Fruit fly (Drosophila melanogaster) whole organism, embryonic: Measurements from ENCODE around the gene ddbt.

Source experiments
- B-H1 ChIP-seq: fragments of 200-800 bp; sonication (Bioruptor generic); IDR thresholded peaks from 3 replicates; pipeline ENCODE4 v1.3.6; 2022; ENCODE audit warnings: missing biosample characterization, missing genetic modification characterization
- CG10147 ChIP-seq: fragments of 200-800 bp; sonication (Bioruptor generic); optimal IDR thresholded peaks from 2 replicates; lab custom pipeline; 2019; ENCODE audit warnings: missing biosample characterization, mild to moderate bottlenecking, missing genetic modification characterization, moderate library complexity
- CG10366 ChIP-seq: fragments of 200-800 bp; sonication (Bioruptor generic); IDR thresholded peaks from 2 replicates; pipeline ENCODE4 v1.3.6; 2022; ENCODE audit warnings: missing biosample characterization, missing genetic modification characterization
- CG10462 ChIP-seq: fragments of 200-800 bp; sonication (Bioruptor generic); optimal IDR thresholded peaks from 2 replicates; lab custom pipeline; 2016; ENCODE audit warnings: missing biosample characterization, missing genetic modification characterization
- CG12744 ChIP-seq: fragments of 200-800 bp; sonication (Bioruptor generic); optimal IDR thresholded peaks from 2 replicates; lab custom pipeline; 2016; ENCODE audit warnings: missing biosample characterization, missing genetic modification characterization
- CG14050 ChIP-seq: fragments of 200-800 bp; sonication (Bioruptor generic); IDR thresholded peaks from 3 replicates; pipeline ENCODE4 v1.3.6; 2022; ENCODE audit warnings: missing biosample characterization, missing genetic modification characterization
- CG1529 ChIP-seq: fragments of 200-800 bp; sonication (Bioruptor generic); optimal IDR thresholded peaks from 3 replicates; lab custom pipeline; 2018; ENCODE audit warnings: missing biosample characterization, missing genetic modification characterization
- CG17802 ChIP-seq: fragments of 200-800 bp; sonication (Bioruptor generic); optimal IDR thresholded peaks from 2 replicates; lab custom pipeline; 2018; ENCODE audit warnings: missing biosample characterization, mild to moderate bottlenecking, missing genetic modification characterization, moderate library complexity
- CG1792 ChIP-seq: fragments of 200-800 bp; sonication (Bioruptor generic); optimal IDR thresholded peaks from 2 replicates; lab custom pipeline; 2016; ENCODE audit warnings: missing biosample characterization, missing genetic modification characterization
- CG31224 ChIP-seq: fragments of 200-800 bp; sonication (Bioruptor generic); IDR thresholded peaks from 2 replicates; pipeline ENCODE4 v1.3.6; 2022; ENCODE audit warnings: missing biosample characterization, missing genetic modification characterization
- CG4617 ChIP-seq: fragments of 200-800 bp; sonication (Bioruptor generic); optimal IDR thresholded peaks from 3 replicates; lab custom pipeline; 2016; ENCODE audit warnings: missing biosample characterization, missing genetic modification characterization, borderline replicate concordance
- CG5245 ChIP-seq: fragments of 200-800 bp; sonication (Bioruptor generic); optimal IDR thresholded peaks from 3 replicates; lab custom pipeline; 2016; ENCODE audit warnings: missing biosample characterization, missing genetic modification characterization
- CG6254 ChIP-seq: fragments of 200-800 bp; sonication (Bioruptor generic); optimal IDR thresholded peaks from 3 replicates; lab custom pipeline; 2017; ENCODE audit warnings: mild to moderate bottlenecking, missing biosample characterization, missing genetic modification reagents, missing genetic modification characterization
- CG6654 ChIP-seq: fragments of 200-800 bp; sonication (Bioruptor generic); optimal IDR thresholded peaks from 2 replicates; lab custom pipeline; 2017; ENCODE audit warnings: missing biosample characterization, mild to moderate bottlenecking, missing genetic modification characterization
- CG7745 ChIP-seq: fragments of 200-800 bp; sonication (Bioruptor generic); optimal IDR thresholded peaks from 2 replicates; lab custom pipeline; 2018; ENCODE audit warnings: missing biosample characterization, mild to moderate bottlenecking, missing genetic modification characterization, moderate library complexity
- CG7987 ChIP-seq: fragments of 200-800 bp; sonication (Bioruptor generic); optimal IDR thresholded peaks from 2 replicates; lab custom pipeline; 2018; ENCODE audit warnings: missing biosample characterization, mild to moderate bottlenecking, missing genetic modification characterization, moderate library complexity
- Chrac-16 ChIP-seq: fragments of 200-800 bp; sonication (Bioruptor generic); optimal IDR thresholded peaks from 3 replicates; lab custom pipeline; 2016; ENCODE audit warnings: missing biosample characterization, missing genetic modification characterization
- CoRest ChIP-seq: fragments of 200-800 bp; sonication (Bioruptor generic); optimal IDR thresholded peaks from 3 replicates; lab custom pipeline; 2018; ENCODE audit warnings: missing biosample characterization, mild to moderate bottlenecking, missing genetic modification characterization, moderate library complexity
- D19A ChIP-seq: fragments of 200-800 bp; optimal IDR thresholded peaks from 3 replicates; lab custom pipeline; 2019; ENCODE audit warnings: missing biosample characterization, mild to moderate bottlenecking, missing genetic modification characterization, moderate library complexity
- Doc3 ChIP-seq: fragments of 200-800 bp; sonication (Bioruptor generic); IDR thresholded peaks from 3 replicates; pipeline ENCODE4 v1.3.6; 2022; ENCODE audit warnings: missing biosample characterization, missing genetic modification characterization; ENCODE audit not compliant: partially characterized antibody
- Fer1 ChIP-seq: fragments of 200-800 bp; sonication (Bioruptor generic); optimal IDR thresholded peaks from 2 replicates; lab custom pipeline; 2017; ENCODE audit warnings: missing biosample characterization, mild to moderate bottlenecking, missing genetic modification characterization
- Hr39 ChIP-seq: fragments of >200 bp; optimal IDR thresholded peaks from 2 replicates; lab custom pipeline; 2017
- Lpt ChIP-seq: fragments of >200 bp; optimal IDR thresholded peaks from 2 replicates; lab custom pipeline; 2018; ENCODE audit warnings: missing biosample characterization, missing genetic modification characterization
- NC2β ChIP-seq: fragments of 200-800 bp; sonication (Bioruptor generic); optimal IDR thresholded peaks from 2 replicates; lab custom pipeline; 2016; ENCODE audit warnings: missing biosample characterization, missing genetic modification characterization
- NK7.1 ChIP-seq: fragments of 200-800 bp; sonication (Bioruptor generic); optimal IDR thresholded peaks from 3 replicates; lab custom pipeline; 2016; ENCODE audit warnings: missing biosample characterization, missing genetic modification characterization
- Oli ChIP-seq: fragments of 200-800 bp; sonication (Bioruptor generic); optimal IDR thresholded peaks from 2 replicates; lab custom pipeline; 2018; ENCODE audit warnings: missing biosample characterization, mild to moderate bottlenecking, missing genetic modification characterization, moderate library complexity
- Optix ChIP-seq: fragments of 200-800 bp; sonication (Bioruptor generic); IDR thresholded peaks from 3 replicates; pipeline ENCODE4 v1.3.6; 2022; ENCODE audit warnings: missing biosample characterization, missing genetic modification characterization
- PHDP ChIP-seq: fragments of 200-800 bp; sonication (Bioruptor generic); optimal IDR thresholded peaks from 3 replicates; lab custom pipeline; 2018; ENCODE audit warnings: missing biosample characterization, mild to moderate bottlenecking, missing genetic modification characterization, moderate library complexity
- Pdp1 ChIP-seq, 2 experiments: fragments of 200-800 bp; sonication (Bioruptor generic); optimal IDR thresholded peaks; 3 replicates each; lab custom pipeline; 2016; ENCODE audit warnings: missing biosample characterization in 2 of 2, missing genetic modification characterization in 2 of 2, mild to moderate bottlenecking in 1 of 2, moderate library complexity in 1 of 2
- YL-1 ChIP-seq: fragments of 200-800 bp; sonication (Bioruptor generic); optimal IDR thresholded peaks from 3 replicates; lab custom pipeline; 2017; ENCODE audit warnings: missing biosample characterization, mild to moderate bottlenecking, missing genetic modification characterization
- bowl ChIP-seq: fragments of 200-800 bp; sonication (Bioruptor generic); IDR thresholded peaks from 2 replicates; pipeline ENCODE4 v1.3.6; 2022; ENCODE audit warnings: missing biosample characterization, missing genetic modification characterization
- chm ChIP-seq: fragments of 200-800 bp; sonication (Bioruptor generic); IDR thresholded peaks from 2 replicates; pipeline ENCODE4 v1.3.6; 2022; ENCODE audit warnings: missing biosample characterization, missing genetic modification characterization
- dm ChIP-seq: fragments of 200-800 bp; sonication (Bioruptor generic); optimal IDR thresholded peaks from 3 replicates; lab custom pipeline; 2016; ENCODE audit warnings: missing biosample characterization, missing genetic modification characterization
- esg ChIP-seq: fragments of 200-800 bp; sonication (Bioruptor generic); conservative IDR thresholded peaks from 2 replicates; pipeline ENCODE4 v1.3.6; 2022; ENCODE audit warnings: missing biosample characterization, missing genetic modification characterization
- eve ChIP-seq, 2 experiments: fragments of >200 bp; optimal IDR thresholded peaks; 2 replicates each; lab custom pipeline; 2017; ENCODE audit warnings: missing biosample characterization in 2 of 2, missing genetic modification characterization in 2 of 2
- fd96Cb ChIP-seq: fragments of 200-800 bp; sonication (Bioruptor generic); optimal IDR thresholded peaks from 2 replicates; lab custom pipeline; 2018; ENCODE audit warnings: missing biosample characterization, mild to moderate bottlenecking, missing genetic modification characterization, moderate library complexity
- gcm2 ChIP-seq: fragments of 200-800 bp; sonication (Bioruptor generic); optimal IDR thresholded peaks from 2 replicates; lab custom pipeline; 2016; ENCODE audit warnings: missing biosample characterization, missing genetic modification characterization
- hb ChIP-seq: fragments of 200-800 bp; sonication (Bioruptor generic); IDR thresholded peaks from 3 replicates; pipeline ENCODE4 v1.3.6; 2022; ENCODE audit warnings: missing biosample characterization, missing genetic modification characterization; ENCODE audit not compliant: partially characterized antibody
- hkb ChIP-seq, 2 experiments: fragments of 200-800 bp in 1 of 2; fragments of >200 bp in 1 of 2; sonication (Bioruptor generic) in 1 of 2; IDR thresholded peaks in 1 of 2; optimal IDR thresholded peaks in 1 of 2; 2 replicates each; pipeline versions ENCODE4 v1.3.6 to Lab custom; 2017 to 2022; ENCODE audit warnings: missing biosample characterization in 1 of 2, missing genetic modification characterization in 1 of 2
- inv ChIP-seq: fragments of 200-800 bp; sonication (Bioruptor generic); IDR thresholded peaks from 2 replicates; pipeline ENCODE4 v1.3.6; 2022; ENCODE audit warnings: missing biosample characterization, missing genetic modification characterization; ENCODE audit not compliant: partially characterized antibody
- jing ChIP-seq: fragments of 200-800 bp; sonication (Bioruptor generic); optimal IDR thresholded peaks from 2 replicates; lab custom pipeline; 2018; ENCODE audit warnings: missing biosample characterization, mild to moderate bottlenecking, missing genetic modification characterization
- mirr ChIP-seq: fragments of 200-800 bp; sonication (Bioruptor generic); optimal IDR thresholded peaks from 3 replicates; lab custom pipeline; 2018; ENCODE audit warnings: missing biosample characterization, mild to moderate bottlenecking, missing genetic modification characterization
- onecut ChIP-seq: fragments of 200-800 bp; sonication (Bioruptor generic); IDR thresholded peaks from 2 replicates; pipeline ENCODE4 v1.3.6; 2022; ENCODE audit warnings: missing biosample characterization, missing genetic modification characterization
- row ChIP-seq: fragments of 200-800 bp; sonication (Bioruptor generic); IDR thresholded peaks from 3 replicates; pipeline ENCODE4 v1.3.6; 2022; ENCODE audit warnings: missing biosample characterization, missing genetic modification characterization
- sim ChIP-seq: fragments of 200-800 bp; sonication (Bioruptor generic); IDR thresholded peaks from 2 replicates; pipeline ENCODE4 v1.3.6; 2022; ENCODE audit warnings: missing biosample characterization, missing genetic modification characterization
- so ChIP-seq: fragments of 200-800 bp; sonication (Bioruptor generic); IDR thresholded peaks from 3 replicates; pipeline ENCODE4 v1.3.6; 2022; ENCODE audit warnings: missing biosample characterization, missing genetic modification characterization
- tx ChIP-seq: fragments of 200-800 bp; sonication (Bioruptor generic); optimal IDR thresholded peaks from 2 replicates; lab custom pipeline; 2016; ENCODE audit warnings: missing biosample characterization, missing genetic modification characterization
- wek ChIP-seq: fragments of 200-800 bp; sonication (Bioruptor generic); optimal IDR thresholded peaks from 3 replicates; lab custom pipeline; 2018; ENCODE audit warnings: missing biosample characterization, mild to moderate bottlenecking, missing genetic modification characterization, moderate library complexity
- zfh1 ChIP-seq: fragments of 200-800 bp; sonication (Bioruptor generic); IDR thresholded peaks from 3 replicates; pipeline ENCODE4 v1.3.6; 2022; ENCODE audit warnings: missing biosample characterization, missing genetic modification characterization

Gene ddbt

DNA sequence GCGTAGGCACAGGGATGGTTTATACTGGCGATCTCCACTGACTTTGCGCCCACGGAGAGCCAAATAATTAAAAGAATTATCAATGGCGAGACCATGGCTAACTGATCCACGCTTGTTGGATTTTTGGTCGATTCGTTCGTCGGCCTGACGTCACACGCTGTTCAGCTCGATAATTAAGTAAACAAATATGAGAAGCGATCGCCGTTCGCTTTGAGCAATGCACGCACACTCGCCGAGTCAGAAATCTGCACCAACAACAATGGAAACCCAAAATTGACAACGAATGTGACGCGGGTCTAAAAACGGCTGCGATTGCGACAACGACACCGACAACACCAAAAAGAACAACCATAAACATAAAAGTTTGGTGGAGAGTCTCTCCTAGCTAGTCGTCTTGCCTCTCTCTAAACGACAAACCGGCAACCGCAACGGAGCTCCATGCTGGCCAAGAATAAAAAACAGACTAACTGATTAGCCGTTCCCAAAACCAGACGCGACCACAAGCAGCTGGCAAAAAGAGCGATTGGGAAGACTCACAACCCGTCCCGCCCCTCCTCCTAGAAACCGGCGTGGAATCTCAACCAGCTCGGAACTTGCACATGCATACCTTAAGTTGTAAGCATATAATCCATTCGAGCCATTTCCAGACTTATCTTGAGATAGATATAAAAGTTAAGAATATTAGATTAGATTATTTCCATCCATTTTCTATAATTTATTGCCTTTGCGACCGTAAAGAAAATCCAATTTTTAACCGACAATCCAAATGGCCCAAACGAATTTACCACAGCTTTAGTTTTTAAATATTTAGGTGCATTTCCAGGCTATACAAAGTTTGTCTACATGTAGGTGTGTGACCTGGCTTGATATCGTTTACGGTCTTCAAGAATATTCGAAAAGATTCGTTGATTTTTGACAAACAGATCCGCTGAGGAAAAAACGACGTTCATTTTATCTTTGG lies 15.2 kb downstream of the ddbt start, which contains the start of gene mthl9 (continued):
- TF ChIP-seq onecut (GFP tag; lab: Robert Waterston, UW), result 0 out of 2 replicates have a peak, but pooled peaks have one; percentile 11
- peak; percentile 82 for TF ChIP-seq mirr
- TF ChIP-seq CG12744, result no peak
- no peak for TF ChIP-seq D19A (tag; lab: Kevin White, UChicago)
- TF ChIP-seq CG7745 (tag; lab: Kevin White, UChicago), result no peak
- peak; percentile 27 for TF ChIP-seq CG10147
- no peak for TF ChIP-seq B-H1 (GFP tag; lab: Robert Waterston, UW)
- no peak for TF ChIP-seq Lpt
- TF ChIP-seq CG31224 (GFP tag; lab: Robert Waterston, UW), result no peak
- TF ChIP-seq CG17802 (tag; lab: Kevin White, UChicago), result no peak
- no peak for TF ChIP-seq NC2β (GFP tag; lab: Kevin White, UChicago)
- no peak for TF ChIP-seq CG5245 (GFP tag; lab: Kevin White, UChicago)
- 0 out of 3 replicates have a peak, but pooled peaks have one; percentile 37 for TF ChIP-seq row
- no peak for TF ChIP-seq Oli
- TF ChIP-seq wek (GFP tag; lab: Kevin White, UChicago), result no peak
- TF ChIP-seq gcm2, result no peak
- TF ChIP-seq chm (GFP tag; lab: Robert Waterston, UW), result peak; percentile 36; the same call in 1 of the 2 replicates
- no peak for TF ChIP-seq Optix (GFP tag; lab: Robert Waterston, UW)
- TF ChIP-seq NK7.1 (GFP tag; lab: Kevin White, UChicago), result no peak
- TF ChIP-seq Hr39, result no peak
- TF ChIP-seq bowl, result no peak
- no peak for TF ChIP-seq jing
- peak in 1 of 2 experiments; percentile 29 for TF ChIP-seq Pdp1 (GFP tag; optimal IDR thresholded peaks at IDR 0.05; lab: Kevin White, UChicago)
- TF ChIP-seq CG10366, result no peak
- peak; percentile 62 for TF ChIP-seq Fer1
- TF ChIP-seq inv (GFP tag; lab: Robert Waterston, UW), result no peak
- TF ChIP-seq CG7987 (GFP tag; lab: Kevin White, UChicago), result no peak
- TF ChIP-seq zfh1 (GFP tag; lab: Robert Waterston, UW), result no peak
- TF ChIP-seq hb (GFP tag; lab: Robert Waterston, UW), result no peak
- TF ChIP-seq CG6654 (GFP tag; lab: Kevin White, UChicago), result no peak
- no peak for TF ChIP-seq CG1792 (GFP tag; lab: Kevin White, UChicago)
- TF ChIP-seq esg (GFP tag; lab: Robert Waterston, UW), result no peak
- no peak for TF ChIP-seq fd96Cb
- TF ChIP-seq CG10462, result no peak
- no peak for TF ChIP-seq CG14050 (GFP tag; lab: Robert Waterston, UW)
- no peak for TF ChIP-seq tx (GFP tag; lab: Kevin White, UChicago)
- TF ChIP-seq CG6254 (GFP tag; lab: Kevin White, UChicago), result no peak
- TF ChIP-seq dm (GFP tag; lab: Kevin White, UChicago), result no peak
- no peak for TF ChIP-seq CG4617
- no peak for TF ChIP-seq PHDP
- no peak for TF ChIP-seq Chrac-16 (GFP tag; lab: Kevin White, UChicago)
- no peak for TF ChIP-seq eve (GFP tag; optimal IDR thresholded peaks at IDR 0.05; lab: Kevin White, UChicago)
- TF ChIP-seq sim (GFP tag; lab: Robert Waterston, UW), result no peak
- no peak for TF ChIP-seq Doc3
- no peak for TF ChIP-seq hkb (optimal IDR thresholded peaks at IDR 0.05; lab: Kevin White, UChicago)
- TF ChIP-seq hkb (GFP tag; IDR thresholded peaks at IDR 0.05; lab: Robert Waterston, UW), result peak; percentile 46; the same call in 1 of the 2 replicates
- TF ChIP-seq so (GFP tag; lab: Robert Waterston, UW), result peak; percentile 74; the same call in 2 of the 3 replicates
- peak; percentile 17 for TF ChIP-seq CoRest (tag; lab: Kevin White, UChicago)
- no peak for TF ChIP-seq YL-1 (GFP tag; lab: Kevin White, UChicago)
- TF ChIP-seq CG1529 (GFP tag; lab: Kevin White, UChicago), result no peak
